Worm (Caenorhabditis elegans): Measurements from ENCODE around the gene air-1.

The air-1 gene

ce11 chrV:8211993-8212392 is 9.3 kb upstream of the air-1 start:
- no peak for TF ChIP-seq blmp-1 (tag; optimal IDR thresholded peaks at IDR 0.05)
- TF ChIP-seq elt-1 (tag; optimal IDR thresholded peaks at IDR 0.05; ENCODE audit: borderline replicate concordance, insufficient read depth): no peak
- TF ChIP-seq ztf-11 (tag; optimal IDR thresholded peaks at IDR 0.05): no peak
- TF ChIP-seq sem-2 (GFP tag; optimal IDR thresholded peaks at IDR 0.05): no peak
- no peak for TF ChIP-seq zip-8 (tag; optimal IDR thresholded peaks at IDR 0.05)
- no peak for TF ChIP-seq nhr-237 (tag; optimal IDR thresholded peaks at IDR 0.05)
- no peak for TF ChIP-seq bed-3 (GFP tag; optimal IDR thresholded peaks at IDR 0.05)
- no peak for TF ChIP-seq unc-120 (tag; optimal IDR thresholded peaks at IDR 0.05; ENCODE audit: poor library complexity, severe bottlenecking)
- no peak for TF ChIP-seq elt-3 (tag; optimal IDR thresholded peaks at IDR 0.05)
- TF ChIP-seq drap-1 (GFP tag; optimal IDR thresholded peaks at IDR 0.05): no peak
- no peak for TF ChIP-seq mab-5 (tag; optimal IDR thresholded peaks at IDR 0.05)
- TF ChIP-seq nhr-28 (tag; optimal IDR thresholded peaks at IDR 0.05): no peak
- no peak for TF ChIP-seq unc-62 (GFP tag; optimal IDR thresholded peaks at IDR 0.05)
- TF ChIP-seq mep-1 (tag; optimal IDR thresholded peaks at IDR 0.05): no peak
- TF ChIP-seq nhr-2 (tag; optimal IDR thresholded peaks at IDR 0.05): no peak
- no peak for TF ChIP-seq ceh-39 (tag; optimal IDR thresholded peaks at IDR 0.05)
- no peak for TF ChIP-seq ceh-43 (GFP tag; optimal IDR thresholded peaks at IDR 0.05)

- TF ChIP-seq nhr-12 (tag; optimal IDR thresholded peaks at IDR 0.05): no peak
- no peak for TF ChIP-seq mep-1 (tag; optimal IDR thresholded peaks at IDR 0.05)
- no peak for TF ChIP-seq hlh-1 (tag; optimal IDR thresholded peaks at IDR 0.05)
- TF ChIP-seq ztf-11 (tag; optimal IDR thresholded peaks at IDR 0.05): no peak
- TF ChIP-seq ham-2 (GFP tag; optimal IDR thresholded peaks at IDR 0.05): no peak
- TF ChIP-seq pha-4 (tag; optimal IDR thresholded peaks at IDR 0.05): no peak
Measured at ce11 chrV:8212816-8213215, 8.5 kb upstream of the air-1 start.

ce11 chrV:8213868-8214267 is 7.4 kb upstream of the air-1 start, which contains the start of gene K07C11.7:
Gene K07C11.7, minus strand, starts transcription at chrV:8213968.
- TF ChIP-seq sem-2 (GFP tag; optimal IDR thresholded peaks at IDR 0.05) (no peak), hlh-1 (tag; optimal IDR thresholded peaks at IDR 0.05) (no peak), flh-1 (GFP tag; optimal IDR thresholded peaks at IDR 0.05) (no peak), nhr-2 (tag; optimal IDR thresholded peaks at IDR 0.05) (no peak), ceh-39 (tag; optimal IDR thresholded peaks at IDR 0.05) (no peak), lin-13 (tag; optimal IDR thresholded peaks at IDR 0.05) (no peak), ceh-83 (GFP tag; optimal IDR thresholded peaks at IDR 0.05) (no peak), mls-2 (tag; optimal IDR thresholded peaks at IDR 0.05) (no peak), nhr-12 (tag; optimal IDR thresholded peaks at IDR 0.05) (no peak), pha-4 (tag; optimal IDR thresholded peaks at IDR 0.05) (no peak)

ce11 chrV:8215158-8215557 is 6.1 kb upstream of the air-1 start:
- TF ChIP-seq hlh-1 (tag; optimal IDR thresholded peaks at IDR 0.05) (no peak), ham-2 (GFP tag; optimal IDR thresholded peaks at IDR 0.05) (no peak), nhr-12 (tag; optimal IDR thresholded peaks at IDR 0.05) (no peak), zip-8 (tag; optimal IDR thresholded peaks at IDR 0.05) (no peak), lsy-2 (tag; optimal IDR thresholded peaks at IDR 0.05) (no peak), drap-1 (GFP tag; optimal IDR thresholded peaks at IDR 0.05) (no peak), ces-1 (GFP tag; optimal IDR thresholded peaks at IDR 0.05) (no peak), flh-1 (GFP tag; optimal IDR thresholded peaks at IDR 0.05) (no peak), bed-3 (GFP tag; optimal IDR thresholded peaks at IDR 0.05) (no peak), nhr-76 (tag; optimal IDR thresholded peaks at IDR 0.05) (no peak), snpc-4 (tag; optimal IDR thresholded peaks at IDR 0.05) (no peak), nhr-2 (tag; optimal IDR thresholded peaks at IDR 0.05) (no peak), elt-1 (tag; optimal IDR thresholded peaks at IDR 0.05; ENCODE audit: borderline replicate concordance, insufficient read depth) (no peak), unc-120 (tag; optimal IDR thresholded peaks at IDR 0.05; ENCODE audit: poor library complexity, severe bottlenecking) (no peak), ceh-43 (GFP tag; optimal IDR thresholded peaks at IDR 0.05) (no peak), mls-2 (tag; optimal IDR thresholded peaks at IDR 0.05) (no peak), elt-3 (tag; optimal IDR thresholded peaks at IDR 0.05) (no peak), lin-32 (GFP tag; optimal IDR thresholded peaks at IDR 0.05) (no peak), pha-4 (tag; optimal IDR thresholded peaks at IDR 0.05) (no peak)

ce11 chrV:8217118-8217517 is 4.2 kb upstream of the air-1 start:
- TF ChIP-seq tbx-8 (GFP tag; optimal IDR thresholded peaks at IDR 0.05) (no peak), ces-1 (GFP tag; optimal IDR thresholded peaks at IDR 0.05) (no peak), unc-120 (tag; optimal IDR thresholded peaks at IDR 0.05; ENCODE audit: poor library complexity, severe bottlenecking) (no peak), nhr-76 (tag; optimal IDR thresholded peaks at IDR 0.05) (no peak)
